Fruit fly (Drosophila melanogaster): ENCODE data around the gene Cpr67B.

The Cpr67B gene

dm6 chr3L:9422636-9423419 lies 18.2 kb downstream of the Cpr67B start, which contains the start of gene aay (continued):
- peak; percentile 91 for TF ChIP-seq Antp (GFP tag; optimal IDR thresholded peaks at IDR 0.05)
- peak; percentile 93 to 99 for TF ChIP-seq bsh (GFP tag; optimal IDR thresholded peaks at IDR 0.05)
- TF ChIP-seq CG1529 (GFP tag; optimal IDR thresholded peaks at IDR 0.05), result peak; percentile 99
- TF ChIP-seq sr (GFP tag; IDR thresholded peaks at IDR 0.05), result peak; percentile 94
- peak; percentile 98 for TF ChIP-seq CG11504 (tag; optimal IDR thresholded peaks at IDR 0.05)
- TF ChIP-seq NC2β (GFP tag; optimal IDR thresholded peaks at IDR 0.05), result peak; percentile 96
- TF ChIP-seq CG34224 (GFP tag; IDR thresholded peaks at IDR 0.05; ENCODE audit: partially characterized antibody), result peak; percentile 57; the same call in 2 of the 3 replicates
- peak; percentile 90 for TF ChIP-seq dati (GFP tag; IDR thresholded peaks at IDR 0.05)
- peak; percentile 82 for TF ChIP-seq ab (GFP tag; optimal IDR thresholded peaks at IDR 0.05)
- peak; percentile 93 for TF ChIP-seq Lim3 (GFP tag; IDR thresholded peaks at IDR 0.05)
- peak; percentile 94 for TF ChIP-seq CG8281 (tag; optimal IDR thresholded peaks at IDR 0.05)
- TF ChIP-seq fd64A (GFP tag; optimal IDR thresholded peaks at IDR 0.05), result peak; percentile 97
- peak; percentile 21; the same call in 1 of the 2 replicates for TF ChIP-seq Bgb (GFP tag; IDR thresholded peaks at IDR 0.05; ENCODE audit: partially characterized antibody)
- peak; percentile 79 for TF ChIP-seq crol (GFP tag; IDR thresholded peaks at IDR 0.05)
- TF ChIP-seq Hmx (GFP tag; optimal IDR thresholded peaks at IDR 0.05), result peak; percentile 96
- TF ChIP-seq br (optimal IDR thresholded peaks at IDR 0.05), result no peak
- TF ChIP-seq croc (GFP tag; conservative IDR thresholded peaks at IDR 0.05), result peak; percentile 98
- TF ChIP-seq prd (optimal IDR thresholded peaks at IDR 0.05), result no peak
- TF ChIP-seq prd (GFP tag; IDR thresholded peaks at IDR 0.05), result peak; percentile 99
- peak; percentile 97 for TF ChIP-seq Mrtf (GFP tag; IDR thresholded peaks at IDR 0.05)
- TF ChIP-seq pfk (GFP tag; optimal IDR thresholded peaks at IDR 0.05), result peak; percentile 50
- TF ChIP-seq Jarid2 (GFP tag; optimal IDR thresholded peaks at IDR 0.05), result peak; percentile 92
- TF ChIP-seq Fer1 (GFP tag; optimal IDR thresholded peaks at IDR 0.05), result peak; percentile 99
- peak; percentile 97 for TF ChIP-seq CG6683 (GFP tag; optimal IDR thresholded peaks at IDR 0.05)
- TF ChIP-seq gro (GFP tag; optimal IDR thresholded peaks at IDR 0.05), result peak; percentile 98
- peak; percentile 97 for TF ChIP-seq ewg (GFP tag; optimal IDR thresholded peaks at IDR 0.05)
- no peak for TF ChIP-seq hth (optimal IDR thresholded peaks at IDR 0.05)
- peak; percentile 91 for TF ChIP-seq CG11560 (tag; IDR thresholded peaks at IDR 0.05)
- peak; percentile 99 for TF ChIP-seq Max (GFP tag; optimal IDR thresholded peaks at IDR 0.05)
- TF ChIP-seq CG31224 (GFP tag; IDR thresholded peaks at IDR 0.05), result peak; percentile 94
- TF ChIP-seq stwl (tag; optimal IDR thresholded peaks at IDR 0.05), result peak; percentile 88
- peak; percentile 76 for TF ChIP-seq Sry-β (GFP tag; optimal IDR thresholded peaks at IDR 0.05)
- TF ChIP-seq ttk (GFP tag; IDR thresholded peaks at IDR 0.05), result peak; percentile 98
- peak; percentile 98 for TF ChIP-seq CG4404 (GFP tag; IDR thresholded peaks at IDR 0.05)
- TF ChIP-seq twi (tag; optimal IDR thresholded peaks at IDR 0.05), result peak; percentile 96
- TF ChIP-seq cg (GFP tag; optimal IDR thresholded peaks at IDR 0.05), result peak; percentile 84
- TF ChIP-seq CG2202 (tag; optimal IDR thresholded peaks at IDR 0.05), result peak; percentile 99
- peak; percentile 97 for TF ChIP-seq CG11723 (GFP tag; optimal IDR thresholded peaks at IDR 0.05)
- no peak for TF ChIP-seq hb (GFP tag; IDR thresholded peaks at IDR 0.05; ENCODE audit: partially characterized antibody)
- TF ChIP-seq Mes4 (GFP tag; optimal IDR thresholded peaks at IDR 0.05), result peak; percentile 98
- peak; percentile 96 for TF ChIP-seq sens-2 (GFP tag; IDR thresholded peaks at IDR 0.05)
- peak; percentile 99 for TF ChIP-seq CG10147 (GFP tag; optimal IDR thresholded peaks at IDR 0.05)
- peak; percentile 91 for TF ChIP-seq Taf1 (GFP tag; IDR thresholded peaks at IDR 0.05)
- peak; percentile 93 for TF ChIP-seq CG9437 (GFP tag; optimal IDR thresholded peaks at IDR 0.05)
- TF ChIP-seq CG10321 (GFP tag; IDR thresholded peaks at IDR 0.05), result peak; percentile 86
- TF ChIP-seq sug (tag; optimal IDR thresholded peaks at IDR 0.05), result peak; percentile 98
- TF ChIP-seq bbx (GFP tag; IDR thresholded peaks at IDR 0.05; ENCODE audit: partially characterized antibody), result 0 out of 2 replicates have a peak, but pooled peaks have one; percentile 40
- TF ChIP-seq Aef1 (GFP tag; IDR thresholded peaks at IDR 0.05), result peak; percentile 98
- peak; percentile 99 for TF ChIP-seq CG2875 (GFP tag; optimal IDR thresholded peaks at IDR 0.05)
